Fruit fly (Drosophila melanogaster) whole organism, embryonic: ENCODE measurements around the gene Eo.

Source experiments
- Abd-B ChIP-seq: fragments of 200-800 bp; sonication (Bioruptor generic); optimal IDR thresholded peaks from 2 replicates; lab custom pipeline; 2018; ENCODE audit warnings: missing biosample characterization, mild to moderate bottlenecking, missing genetic modification characterization, moderate library complexity
- Blimp-1 ChIP-seq: fragments of 200-800 bp; sonication (Bioruptor generic); optimal IDR thresholded peaks from 3 replicates; lab custom pipeline; 2018; ENCODE audit warnings: missing biosample characterization, missing genetic modification characterization, mild to moderate bottlenecking, moderate library complexity, missing genetic modification reagents
- Bteb2 ChIP-seq: fragments of 200-800 bp; sonication (Bioruptor generic); optimal IDR thresholded peaks from 2 replicates; lab custom pipeline; 2016; ENCODE audit warnings: missing biosample characterization, missing genetic modification characterization
- CG10321 ChIP-seq: fragments of 200-800 bp; sonication (Bioruptor generic); IDR thresholded peaks from 2 replicates; pipeline ENCODE4 v1.3.6; 2022; ENCODE audit warnings: missing biosample characterization, missing genetic modification characterization
- CG12236 ChIP-seq: fragments of 200-800 bp; sonication (Bioruptor generic); optimal IDR thresholded peaks from 2 replicates; lab custom pipeline; 2016; ENCODE audit warnings: missing biosample characterization, missing genetic modification characterization
- CG12769 ChIP-seq: fragments of 200-800 bp; sonication (Bioruptor generic); optimal IDR thresholded peaks from 2 replicates; lab custom pipeline; 2019; ENCODE audit warnings: missing biosample characterization, mild to moderate bottlenecking, missing genetic modification characterization, moderate library complexity
- CG13296 ChIP-seq: fragments of 200-800 bp; sonication (Bioruptor generic); optimal IDR thresholded peaks from 3 replicates; lab custom pipeline; 2018; ENCODE audit warnings: missing biosample characterization, mild to moderate bottlenecking, missing genetic modification characterization
- CG1602 ChIP-seq: fragments of 200-800 bp; sonication (Bioruptor generic); optimal IDR thresholded peaks from 3 replicates; lab custom pipeline; 2016; ENCODE audit warnings: missing biosample characterization, missing genetic modification characterization
- CG1792 ChIP-seq: fragments of 200-800 bp; sonication (Bioruptor generic); optimal IDR thresholded peaks from 2 replicates; lab custom pipeline; 2016; ENCODE audit warnings: missing biosample characterization, missing genetic modification characterization
- CG18619 ChIP-seq: fragments of 200-800 bp; sonication (Bioruptor generic); optimal IDR thresholded peaks from 3 replicates; lab custom pipeline; 2017; ENCODE audit warnings: missing biosample characterization, mild to moderate bottlenecking, missing genetic modification characterization
- CG30403 ChIP-seq: fragments of 200-800 bp; sonication (Bioruptor generic); optimal IDR thresholded peaks from 3 replicates; lab custom pipeline; 2016; ENCODE audit warnings: missing biosample characterization, missing genetic modification characterization
- CG32532 ChIP-seq: fragments of 200-800 bp; sonication (Bioruptor generic); IDR thresholded peaks from 2 replicates; pipeline ENCODE4 v1.3.6; 2022; ENCODE audit warnings: missing biosample characterization, missing genetic modification characterization
- CG34376 ChIP-seq: fragments of 200-800 bp; sonication (Bioruptor generic); optimal IDR thresholded peaks from 2 replicates; lab custom pipeline; 2018; ENCODE audit warnings: missing biosample characterization, mild to moderate bottlenecking, missing genetic modification characterization
- CG6654 ChIP-seq: fragments of 200-800 bp; sonication (Bioruptor generic); optimal IDR thresholded peaks from 2 replicates; lab custom pipeline; 2017; ENCODE audit warnings: missing biosample characterization, mild to moderate bottlenecking, missing genetic modification characterization
- CG6791 ChIP-seq: fragments of 200-800 bp; sonication (Bioruptor generic); IDR thresholded peaks from 3 replicates; pipeline ENCODE4 v1.3.6; 2022; ENCODE audit warnings: missing biosample characterization, missing genetic modification characterization; ENCODE audit not compliant: partially characterized antibody
- CG8089 ChIP-seq: fragments of 200-800 bp; sonication (Bioruptor generic); optimal IDR thresholded peaks from 3 replicates; lab custom pipeline; 2016; ENCODE audit warnings: missing biosample characterization, missing genetic modification characterization
- Hand ChIP-seq: fragments of 200-800 bp; sonication (Bioruptor generic); optimal IDR thresholded peaks from 2 replicates; lab custom pipeline; 2017; ENCODE audit warnings: mild to moderate bottlenecking, missing biosample characterization, missing genetic modification reagents, missing genetic modification characterization
- Kr ChIP-seq: fragments of 200-800 bp; sonication (Bioruptor generic); optimal IDR thresholded peaks from 2 replicates; lab custom pipeline; 2017; ENCODE audit warnings: missing biosample characterization, mild to moderate bottlenecking, missing genetic modification characterization
- Myb ChIP-seq: fragments of 200-800 bp; sonication (Bioruptor generic); optimal IDR thresholded peaks from 2 replicates; lab custom pipeline; 2016; ENCODE audit warnings: missing biosample characterization, missing genetic modification characterization
- NC2β ChIP-seq: fragments of 200-800 bp; sonication (Bioruptor generic); optimal IDR thresholded peaks from 2 replicates; lab custom pipeline; 2016; ENCODE audit warnings: missing biosample characterization, missing genetic modification characterization
- Opbp ChIP-seq: fragments of 200-800 bp; sonication (Bioruptor generic); IDR thresholded peaks from 3 replicates; pipeline ENCODE4 v1.3.6; 2022; ENCODE audit warnings: missing biosample characterization, missing genetic modification characterization; ENCODE audit not compliant: partially characterized antibody
- Ptx1 ChIP-seq: fragments of 200-800 bp; sonication (Bioruptor generic); IDR thresholded peaks from 2 replicates; pipeline ENCODE4 v1.3.6; 2022; ENCODE audit warnings: missing biosample characterization, missing genetic modification characterization
- YL-1 ChIP-seq: fragments of 200-800 bp; sonication (Bioruptor generic); optimal IDR thresholded peaks from 3 replicates; lab custom pipeline; 2017; ENCODE audit warnings: missing biosample characterization, mild to moderate bottlenecking, missing genetic modification characterization
- bsh ChIP-seq, 2 experiments: fragments of 200-800 bp; sonication (Bioruptor generic); optimal IDR thresholded peaks; 2 replicates each; lab custom pipeline; 2017 to 2018; ENCODE audit warnings: mild to moderate bottlenecking in 2 of 2, missing biosample characterization in 2 of 2, missing genetic modification characterization in 2 of 2, moderate library complexity in 1 of 2
- chm ChIP-seq: fragments of 200-800 bp; sonication (Bioruptor generic); IDR thresholded peaks from 2 replicates; pipeline ENCODE4 v1.3.6; 2022; ENCODE audit warnings: missing biosample characterization, missing genetic modification characterization
- corto ChIP-seq: fragments of 200-800 bp; sonication (Bioruptor generic); optimal IDR thresholded peaks from 2 replicates; lab custom pipeline; 2016; ENCODE audit warnings: missing biosample characterization, mild to moderate bottlenecking, missing genetic modification characterization, moderate library complexity
- dati ChIP-seq: fragments of 200-800 bp; sonication (Bioruptor generic); IDR thresholded peaks from 2 replicates; pipeline ENCODE4 v1.3.6; 2022; ENCODE audit warnings: missing biosample characterization, missing genetic modification characterization
- fd96Cb ChIP-seq: fragments of 200-800 bp; sonication (Bioruptor generic); optimal IDR thresholded peaks from 2 replicates; lab custom pipeline; 2018; ENCODE audit warnings: missing biosample characterization, mild to moderate bottlenecking, missing genetic modification characterization, moderate library complexity
- gce ChIP-seq: fragments of 200-800 bp; sonication (Bioruptor generic); IDR thresholded peaks from 3 replicates; pipeline ENCODE4 v1.3.6; 2022; ENCODE audit warnings: missing biosample characterization, missing genetic modification characterization
- gcm ChIP-seq: fragments of 200-800 bp; sonication (Bioruptor generic); optimal IDR thresholded peaks from 2 replicates; lab custom pipeline; 2019; ENCODE audit warnings: missing biosample characterization, mild to moderate bottlenecking, missing genetic modification characterization, moderate library complexity
- gsb-n ChIP-seq: fragments of 200-800 bp; sonication (Bioruptor generic); optimal IDR thresholded peaks from 3 replicates; lab custom pipeline; 2018; ENCODE audit warnings: missing biosample characterization, mild to moderate bottlenecking, missing genetic modification characterization
- lbe ChIP-seq: fragments of 200-800 bp; sonication (Bioruptor generic); optimal IDR thresholded peaks from 2 replicates; lab custom pipeline; 2016; ENCODE audit warnings: missing biosample characterization, mild to moderate bottlenecking, missing genetic modification characterization
- oc ChIP-seq: fragments of 200-800 bp; sonication (Bioruptor generic); optimal IDR thresholded peaks from 2 replicates; lab custom pipeline; 2018; ENCODE audit warnings: missing biosample characterization, mild to moderate bottlenecking, missing genetic modification characterization, moderate library complexity
- otp ChIP-seq: fragments of 200-800 bp; sonication (Bioruptor generic); IDR thresholded peaks from 3 replicates; pipeline ENCODE4, ENCODE4 v1.3.6; 2022; ENCODE audit warnings: missing biosample characterization, missing genetic modification characterization
- peb ChIP-seq: fragments of 200-800 bp; sonication (Bioruptor generic); IDR thresholded peaks from 2 replicates; pipeline ENCODE4 v1.3.6; 2022; ENCODE audit warnings: missing biosample characterization, missing genetic modification characterization
- pzg ChIP-seq: fragments of 200-800 bp; sonication (Bioruptor generic); optimal IDR thresholded peaks from 3 replicates; lab custom pipeline; 2018; ENCODE audit warnings: missing biosample characterization, mild to moderate bottlenecking, missing genetic modification characterization, moderate library complexity
- ranshi ChIP-seq: fragments of 200-800 bp; sonication (Bioruptor generic); IDR thresholded peaks from 2 replicates; pipeline ENCODE4 v1.3.6; 2022; ENCODE audit warnings: missing biosample characterization, missing genetic modification characterization
- rib ChIP-seq: fragments of 200-800 bp; sonication (Bioruptor generic); IDR thresholded peaks from 2 replicates; pipeline ENCODE4 v1.3.6; 2022; ENCODE audit warnings: missing biosample characterization, missing genetic modification characterization
- sens-2 ChIP-seq: fragments of 200-800 bp; sonication (Bioruptor generic); IDR thresholded peaks from 2 replicates; pipeline ENCODE4 v1.3.6; 2022; ENCODE audit warnings: missing biosample characterization, missing genetic modification characterization
- sim ChIP-seq: fragments of 200-800 bp; sonication (Bioruptor generic); IDR thresholded peaks from 2 replicates; pipeline ENCODE4 v1.3.6; 2022; ENCODE audit warnings: missing biosample characterization, missing genetic modification characterization
- sqz ChIP-seq: fragments of 200-800 bp; sonication (Bioruptor generic); optimal IDR thresholded peaks from 3 replicates; lab custom pipeline; 2018; ENCODE audit warnings: missing biosample characterization, mild to moderate bottlenecking, missing genetic modification characterization
- sr ChIP-seq: fragments of 200-800 bp; sonication (Bioruptor generic); IDR thresholded peaks from 3 replicates; pipeline ENCODE4 v1.3.6; 2022; ENCODE audit warnings: missing biosample characterization, missing genetic modification characterization
- ssp ChIP-seq: fragments of 200-800 bp; sonication (Bioruptor generic); IDR thresholded peaks from 2 replicates; pipeline ENCODE4 v1.3.6; 2022; ENCODE audit warnings: missing biosample characterization, missing genetic modification characterization
- tin ChIP-seq: fragments of 200-800 bp; sonication (Bioruptor generic); optimal IDR thresholded peaks from 3 replicates; lab custom pipeline; 2016; ENCODE audit warnings: missing biosample characterization, missing genetic modification characterization
- tup ChIP-seq: fragments of 200-800 bp; sonication (Bioruptor generic); optimal IDR thresholded peaks from 2 replicates; lab custom pipeline; 2016; ENCODE audit warnings: missing biosample characterization, mild to moderate bottlenecking, missing genetic modification characterization, moderate library complexity
- unc-4 ChIP-seq: fragments of 200-800 bp; sonication (Bioruptor generic); IDR thresholded peaks from 2 replicates; pipeline ENCODE4 v1.3.6; 2022; ENCODE audit warnings: missing biosample characterization, missing genetic modification characterization; ENCODE audit not compliant: partially characterized antibody
- vvl ChIP-seq: fragments of 200-800 bp; sonication (Bioruptor generic); IDR thresholded peaks from 2 replicates; pipeline ENCODE4 v1.3.6; 2022; ENCODE audit warnings: missing biosample characterization, missing genetic modification characterization
- yki ChIP-seq: fragments of >200 bp; optimal IDR thresholded peaks from 3 replicates; lab custom pipeline; 2018

Eo gene

dm6 chrX:14885554-14885953 lies 33.0 kb downstream of the Eo start:
- TF ChIP-seq chm (no peak), Myb (no peak), gce (GFP tag; lab: Robert Waterston, UW) (no peak), ranshi (GFP tag; lab: Robert Waterston, UW) (no peak), vvl (GFP tag; lab: Robert Waterston, UW) (no peak), CG6654 (GFP tag; lab: Kevin White, UChicago) (peak; percentile 97), yki (lab: Kevin White, UChicago) (no peak), CG12769 (tag; lab: Kevin White, UChicago) (peak; percentile 74), Blimp-1 (GFP tag; lab: Kevin White, UChicago) (peak; percentile 9), tup (GFP tag; lab: Kevin White, UChicago) (no peak), oc (tag; lab: Kevin White, UChicago) (peak; percentile 35), bsh (GFP tag; optimal IDR thresholded peaks at IDR 0.05; lab: Kevin White, UChicago) (no peak), rib (GFP tag; lab: Robert Waterston, UW) (no peak), otp (GFP tag; lab: Robert Waterston, UW) (no peak), sqz (GFP tag; lab: Kevin White, UChicago) (peak; percentile 7), Abd-B (peak; percentile 11)

dm6 chrX:14883993-14884392 lies 34.6 kb downstream of the Eo start:
- no peak for TF ChIP-seq gsb-n (tag; lab: Kevin White, UChicago)

dm6 chrX:14882536-14883118 lies 36.0 kb downstream of the Eo start, which contains the start of the genes CG45064 and CG45065:
Gene CG45064 (minus strand): TSS chrX:14882586.
Gene CG45065 (minus strand): TSS chrX:14882586.
- peak; percentile 67 for TF ChIP-seq dati
- no peak for TF ChIP-seq lbe (GFP tag; lab: Kevin White, UChicago)
- peak; percentile 9 for TF ChIP-seq YL-1
- peak; percentile 68 for TF ChIP-seq CG12236
- no peak for TF ChIP-seq Opbp (GFP tag; lab: Robert Waterston, UW)
- TF ChIP-seq CG34376 (GFP tag; lab: Kevin White, UChicago) = no peak
- TF ChIP-seq CG1602 (GFP tag; lab: Kevin White, UChicago) = peak; percentile 71
- TF ChIP-seq corto (GFP tag; lab: Kevin White, UChicago) = no peak
- TF ChIP-seq CG8089 (GFP tag; lab: Kevin White, UChicago) = peak; percentile 81
- TF ChIP-seq CG30403 (GFP tag; lab: Kevin White, UChicago) = peak; percentile 85
- peak; percentile 69 for TF ChIP-seq sens-2 (GFP tag; lab: Robert Waterston, UW)
- peak; percentile 88 for TF ChIP-seq Ptx1 (GFP tag; lab: Robert Waterston, UW)
- peak; percentile 74 for TF ChIP-seq CG18619 (GFP tag; lab: Kevin White, UChicago)
- peak; percentile 79 for TF ChIP-seq sim (GFP tag; lab: Robert Waterston, UW)
- TF ChIP-seq CG13296 (GFP tag; lab: Kevin White, UChicago) = peak; percentile 49
- peak; percentile 61; the same call in 1 of the 2 replicates for TF ChIP-seq peb
- peak; percentile 31 for TF ChIP-seq Hand (GFP tag; lab: Kevin White, UChicago)
- TF ChIP-seq pzg = no peak
- no peak for TF ChIP-seq Kr (GFP tag; lab: Kevin White, UChicago)
- peak; percentile 84 for TF ChIP-seq gcm (GFP tag; lab: Kevin White, UChicago)
- peak; percentile 73 for TF ChIP-seq ssp (GFP tag; lab: Robert Waterston, UW)
- peak; percentile 74; the same call in 1 of the 3 replicates for TF ChIP-seq sr (GFP tag; lab: Robert Waterston, UW)
- peak; percentile 77 for TF ChIP-seq CG1792 (GFP tag; lab: Kevin White, UChicago)
- peak; percentile 89 for TF ChIP-seq fd96Cb (tag; lab: Kevin White, UChicago)
- peak; percentile 65 for TF ChIP-seq Bteb2 (GFP tag; lab: Kevin White, UChicago)
- no peak for TF ChIP-seq unc-4 (GFP tag; lab: Robert Waterston, UW)
- TF ChIP-seq CG6654 (GFP tag; lab: Kevin White, UChicago) = peak; percentile 70
- TF ChIP-seq CG6791 (GFP tag; lab: Robert Waterston, UW) = no peak
- TF ChIP-seq tin (GFP tag; lab: Kevin White, UChicago) = peak; percentile 75
- peak; percentile 73 for TF ChIP-seq NC2β (GFP tag; lab: Kevin White, UChicago)
- peak; percentile 56 for TF ChIP-seq CG32532
- no peak for TF ChIP-seq CG10321 (GFP tag; lab: Robert Waterston, UW)
